Worm (Caenorhabditis elegans) whole organism, midembryonic: Measurements from ENCODE around the gene F14D2.14.

Experiments used
- flt-1 ChIP-seq: fragments of 200-800 bp; sonication (Bioruptor generic); IDR thresholded peaks from 2 replicates; pipeline ENCODE4 v1.3.6; 2022; ENCODE audit warnings: missing genetic modification characterization, missing compliant biosample characterization
- ztf-23 ChIP-seq: fragments of 200-800 bp; sonication (Bioruptor generic); IDR thresholded peaks from 2 replicates; pipeline ENCODE4 v1.3.6; 2022; ENCODE audit warnings: missing genetic modification reagents, missing genetic modification characterization, missing compliant biosample characterization

- TF ChIP-seq ztf-23 (GFP tag; lab: Robert Waterston, UW) (no peak), flt-1 (GFP tag; lab: Robert Waterston, UW) (no peak)
Measured at ce11 chrII:3340818-3341217, 7.0 kb downstream of the F14D2.14 start.
